Fruit fly (Drosophila melanogaster) whole organism, wandering third instar larva: ENCODE measurements around the gene CG14717.
A peak's percentile ranks its signal among the peaks of the same experiment; 100 is the strongest.

Experiments used
- Abd-B ChIP-seq: fragments of >200 bp; optimal IDR thresholded peaks from 2 replicates; lab custom pipeline; 2017; ENCODE audit warnings: missing biosample characterization, missing genetic modification characterization
- CG32264 ChIP-seq: fragments of 200-800 bp; sonication (Bioruptor generic); optimal IDR thresholded peaks from 2 replicates; lab custom pipeline; 2016; ENCODE audit warnings: missing biosample characterization, missing genetic modification characterization
- CG9705 ChIP-seq: fragments of 200-800 bp; sonication (Bioruptor generic); optimal IDR thresholded peaks from 2 replicates; lab custom pipeline; 2018; ENCODE audit warnings: missing biosample characterization, mild to moderate bottlenecking, missing genetic modification characterization
- CrebA ChIP-seq: fragments of 200-800 bp; sonication (Bioruptor generic); optimal IDR thresholded peaks from 2 replicates; lab custom pipeline; 2016; ENCODE audit warnings: missing biosample characterization, mild to moderate bottlenecking, missing genetic modification characterization, borderline replicate concordance
- Dfd ChIP-seq: fragments of >200 bp; optimal IDR thresholded peaks from 2 replicates; lab custom pipeline; 2017; ENCODE audit warnings: missing biosample characterization, missing genetic modification characterization
- Dif ChIP-seq: fragments of 200-275, 200-300 bp; sonication (Bioruptor generic); optimal IDR thresholded peaks from 2 replicates; lab custom pipeline; 2018; ENCODE audit warnings: missing biosample characterization, missing genetic modification characterization; ENCODE audit not compliant: partially characterized antibody
- GATAd ChIP-seq: sonication (Bioruptor generic); optimal IDR thresholded peaks from 2 replicates; lab custom pipeline; 2016; ENCODE audit warnings: missing biosample characterization, missing genetic modification characterization
- HLH106 ChIP-seq: fragments of 200-800 bp; optimal IDR thresholded peaks from 3 replicates; lab custom pipeline; 2019; ENCODE audit warnings: missing biosample characterization, mild to moderate bottlenecking, missing genetic modification characterization, moderate library complexity
- Hnf4 ChIP-seq: fragments of 200-800 bp; sonication (Bioruptor generic); optimal IDR thresholded peaks from 2 replicates; lab custom pipeline; 2016; ENCODE audit warnings: missing biosample characterization, mild to moderate bottlenecking, missing genetic modification characterization
- Hr78 ChIP-seq: fragments of >200 bp; optimal IDR thresholded peaks from 2 replicates; lab custom pipeline; 2017; ENCODE audit warnings: missing biosample characterization, missing genetic modification characterization
- Hr83 ChIP-seq: fragments of 200-300 bp; sonication (Bioruptor generic); optimal IDR thresholded peaks from 2 replicates; lab custom pipeline; 2016; ENCODE audit warnings: missing biosample characterization, mild to moderate bottlenecking, missing genetic modification characterization, moderate library complexity; ENCODE audit not compliant: poor library complexity, severe bottlenecking
- Jra ChIP-seq: sonication (Bioruptor generic); optimal IDR thresholded peaks from 2 replicates; lab custom pipeline; 2016; ENCODE audit warnings: missing biosample characterization, missing genetic modification characterization
- Mio ChIP-seq: sonication (Bioruptor generic); optimal IDR thresholded peaks from 2 replicates; lab custom pipeline; 2016; ENCODE audit warnings: missing biosample characterization, missing genetic modification characterization
- Myc ChIP-seq: fragments of >200 bp; optimal IDR thresholded peaks from 2 replicates; lab custom pipeline; 2017
- N ChIP-seq: fragments of >200 bp; optimal IDR thresholded peaks from 2 replicates; lab custom pipeline; 2018; ENCODE audit warnings: missing biosample characterization, missing external identifiers, missing genetic modification characterization
- OdsH ChIP-seq: fragments of 200-800 bp; sonication (Bioruptor generic); optimal IDR thresholded peaks from 2 replicates; lab custom pipeline; 2016; ENCODE audit warnings: missing biosample characterization, mild to moderate bottlenecking, missing genetic modification characterization
- Rel ChIP-seq, 2 experiments: fragments of 200-800 bp; sonication (Bioruptor generic) in 1 of 2; optimal IDR thresholded peaks; 2 replicates in 1 of 2; 3 replicates in 1 of 2; lab custom pipeline; 2016 to 2019; ENCODE audit warnings: mild to moderate bottlenecking in 2 of 2, missing biosample characterization in 2 of 2, missing genetic modification characterization in 2 of 2, moderate library complexity in 1 of 2
- Sp1 ChIP-seq: fragments of 200-800 bp; sonication (Bioruptor generic); optimal IDR thresholded peaks from 3 replicates; lab custom pipeline; 2019; ENCODE audit warnings: missing biosample characterization, mild to moderate bottlenecking, missing genetic modification characterization, moderate library complexity
- Vsx2 ChIP-seq: fragments of 200-300, 225-300 bp; sonication (Bioruptor generic); optimal IDR thresholded peaks from 2 replicates; lab custom pipeline; 2018; ENCODE audit warnings: missing biosample characterization, missing genetic modification characterization; ENCODE audit not compliant: partially characterized antibody
- br ChIP-seq: fragments of 200-800 bp; sonication (Bioruptor generic); optimal IDR thresholded peaks from 2 replicates; lab custom pipeline; 2016; ENCODE audit warnings: missing biosample characterization, missing genetic modification characterization
- brk ChIP-seq: fragments of 200-800 bp; sonication (Bioruptor generic); optimal IDR thresholded peaks from 2 replicates; lab custom pipeline; 2016; ENCODE audit warnings: missing biosample characterization, mild to moderate bottlenecking, missing genetic modification characterization
- dl ChIP-seq, 2 experiments: fragments of 175-275, 200-275 bp in 1 of 2; fragments of 200-275 bp in 1 of 2; sonication (Bioruptor generic); optimal IDR thresholded peaks; lab custom pipeline; 2018; ENCODE audit warnings: mild to moderate bottlenecking in 2 of 2, missing biosample characterization in 2 of 2, missing genetic modification characterization in 2 of 2, moderate library complexity in 2 of 2; ENCODE audit not compliant: partially characterized antibody in 2 of 2, insufficient read depth in 1 of 2
- dmrt93B ChIP-seq: fragments of 200-800 bp; sonication (Bioruptor generic); optimal IDR thresholded peaks from 2 replicates; lab custom pipeline; 2018; ENCODE audit warnings: missing biosample characterization, mild to moderate bottlenecking, missing genetic modification characterization
- dsf ChIP-seq: sonication (Bioruptor generic); optimal IDR thresholded peaks from 2 replicates; lab custom pipeline; 2016; ENCODE audit warnings: missing biosample characterization, missing genetic modification characterization, borderline replicate concordance
- ey ChIP-seq: fragments of 200-800 bp; sonication (Bioruptor generic); optimal IDR thresholded peaks from 2 replicates; lab custom pipeline; 2016; ENCODE audit warnings: missing biosample characterization, missing genetic modification characterization
- foxo ChIP-seq, 2 experiments: fragments of 200-800 bp; sonication (Bioruptor generic); optimal IDR thresholded peaks; 2 replicates in 1 of 2; 3 replicates in 1 of 2; lab custom pipeline; 2016 to 2017; ENCODE audit warnings: missing biosample characterization in 2 of 2, missing genetic modification characterization in 2 of 2
- fru ChIP-seq: fragments of 200-800 bp; sonication (Bioruptor generic); optimal IDR thresholded peaks from 3 replicates; lab custom pipeline; 2016; ENCODE audit warnings: missing biosample characterization, mild to moderate bottlenecking, missing genetic modification characterization
- h ChIP-seq: fragments of 200-800 bp; sonication (Bioruptor generic); optimal IDR thresholded peaks from 3 replicates; lab custom pipeline; 2016; ENCODE audit warnings: missing biosample characterization, mild to moderate bottlenecking, missing genetic modification characterization
- jim ChIP-seq: fragments of 175-275, 200-325 bp; sonication (Bioruptor generic); optimal IDR thresholded peaks from 2 replicates; lab custom pipeline; 2016; ENCODE audit warnings: missing biosample characterization, mild to moderate bottlenecking, missing genetic modification characterization
- lola ChIP-seq: fragments of >200 bp; optimal IDR thresholded peaks from 2 replicates; lab custom pipeline; 2017; ENCODE audit warnings: missing biosample characterization, missing genetic modification characterization
- pan ChIP-seq: fragments of >200 bp; optimal IDR thresholded peaks from 2 replicates; lab custom pipeline; 2017
- psq ChIP-seq: fragments of 200-800 bp; sonication (Bioruptor generic); optimal IDR thresholded peaks from 3 replicates; lab custom pipeline; 2017; ENCODE audit warnings: missing biosample characterization, mild to moderate bottlenecking, missing genetic modification characterization, moderate library complexity
- rgr ChIP-seq: fragments of 200-800 bp; sonication (Bioruptor generic); optimal IDR thresholded peaks from 3 replicates; lab custom pipeline; 2016; ENCODE audit warnings: missing biosample characterization, mild to moderate bottlenecking, missing genetic modification characterization
- sage ChIP-seq: fragments of 200-800 bp; sonication (Bioruptor generic); optimal IDR thresholded peaks from 2 replicates; lab custom pipeline; 2016; ENCODE audit warnings: missing biosample characterization, mild to moderate bottlenecking, missing genetic modification characterization
- sv ChIP-seq: fragments of 200-800 bp; sonication (Bioruptor generic); optimal IDR thresholded peaks from 3 replicates; lab custom pipeline; 2016; ENCODE audit warnings: missing biosample characterization, missing genetic modification characterization
- tai ChIP-seq: sonication (Bioruptor generic); optimal IDR thresholded peaks from 2 replicates; lab custom pipeline; 2016; ENCODE audit warnings: missing biosample characterization, missing genetic modification characterization
- usp ChIP-seq: fragments of >200 bp; optimal IDR thresholded peaks from 2 replicates; lab custom pipeline; 2017; ENCODE audit warnings: missing biosample characterization, missing genetic modification characterization
- woc ChIP-seq: sonication (Bioruptor generic); optimal IDR thresholded peaks from 2 replicates; lab custom pipeline; 2016; ENCODE audit warnings: missing biosample characterization, mild to moderate bottlenecking, missing genetic modification characterization

The CG14717 gene

DNA sequence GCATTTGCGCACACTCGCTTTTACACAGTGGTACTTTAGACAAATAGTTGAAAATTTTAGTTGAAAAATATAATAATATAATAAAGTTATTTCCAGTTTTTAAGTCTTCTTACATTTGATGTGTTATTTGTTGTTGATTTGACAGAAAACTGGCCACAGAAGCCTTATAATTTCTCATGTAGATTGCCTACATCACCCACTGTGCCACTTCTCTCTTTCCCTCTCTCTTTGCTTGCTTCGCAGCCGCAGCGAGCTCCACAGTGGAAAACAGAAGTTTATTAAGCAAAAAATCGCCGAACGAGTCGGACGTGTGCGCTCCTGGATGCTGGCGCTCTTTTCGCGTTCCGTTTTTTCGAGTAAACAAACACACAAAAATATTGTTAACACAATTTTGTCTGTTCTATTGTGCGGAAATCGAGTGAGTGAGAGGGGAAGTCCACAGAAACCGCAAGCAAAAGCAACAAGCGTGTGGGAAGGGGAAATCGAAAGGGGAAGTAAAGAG lies 40.4 kb upstream of the CG14717 start, which contains the start of gene CG42327:
Gene CG42327, plus strand, starts transcription at position 277 of the 502 bp plus-strand sequence.
- TF ChIP-seq br (peak; percentile 86), Hr78 (GFP tag; lab: Kevin White, UChicago) (no peak), jim (GFP tag; lab: Kevin White, UChicago) (no peak), HLH106 (tag; lab: Kevin White, UChicago) (peak; percentile 87), Abd-B (GFP tag; lab: Kevin White, UChicago) (no peak), dmrt93B (GFP tag; lab: Kevin White, UChicago) (peak; percentile 75), dsf (GFP tag; lab: Kevin White, UChicago) (peak; percentile 60), usp (no peak), tai (GFP tag; lab: Kevin White, UChicago) (peak; percentile 84), Sp1 (GFP tag; lab: Kevin White, UChicago) (peak; percentile 86), h (GFP tag; lab: Kevin White, UChicago) (peak; percentile 95), Hr83 (GFP tag; lab: Kevin White, UChicago) (peak; percentile 49), fru (GFP tag; lab: Kevin White, UChicago) (peak; percentile 92), Vsx2 (GFP tag; lab: Kevin White, UChicago) (no peak), ey (peak; percentile 87), GATAd (GFP tag; lab: Kevin White, UChicago) (peak; percentile 70), lola (GFP tag; lab: Kevin White, UChicago) (no peak), Mio (GFP tag; lab: Kevin White, UChicago) (no peak), rgr (GFP tag; lab: Kevin White, UChicago) (peak; percentile 96), psq (GFP tag; lab: Kevin White, UChicago) (peak; percentile 89), Jra (peak; percentile 27), Hnf4 (peak; percentile 86), foxo (GFP tag; optimal IDR thresholded peaks at IDR 0.05; lab: Kevin White, UChicago) (peak in 1 of 2 experiments; percentile 95), woc (GFP tag; lab: Kevin White, UChicago) (peak; percentile 87), sv (peak; percentile 89), CG32264 (GFP tag; lab: Kevin White, UChicago) (peak; percentile 71), N (GFP tag; lab: Kevin White, UChicago) (no peak), CrebA (peak; percentile 59), sage (GFP tag; lab: Kevin White, UChicago) (peak; percentile 91), dl (GFP tag; optimal IDR thresholded peaks at IDR 0.05; lab: Kevin White, UChicago; ENCODE audit: insufficient read depth in 1 of 2, partially characterized antibody in 2 of 2) (peak in 1 of 2 experiments; percentile 30), pan (lab: Kevin White, UChicago) (no peak), brk (GFP tag; lab: Kevin White, UChicago) (peak; percentile 96), OdsH (GFP tag; lab: Kevin White, UChicago) (peak; percentile 94), Dfd (GFP tag; lab: Kevin White, UChicago) (no peak), Dif (no peak), CG9705 (GFP tag; lab: Kevin White, UChicago) (peak; percentile 54), Rel (GFP tag; optimal IDR thresholded peaks at IDR 0.05; lab: Kevin White, UChicago) (peak; percentile 88), Rel (tag; optimal IDR thresholded peaks at IDR 0.05; lab: Kevin White, UChicago) (peak; percentile 94), Myc (lab: Kevin White, UChicago) (no peak)

- TF ChIP-seq Myc (lab: Kevin White, UChicago) (no peak), CG32264 (GFP tag; lab: Kevin White, UChicago) (peak; percentile 97), jim (GFP tag; lab: Kevin White, UChicago) (peak; percentile 58), lola (GFP tag; lab: Kevin White, UChicago) (no peak), psq (GFP tag; lab: Kevin White, UChicago) (peak; percentile 94), Sp1 (GFP tag; lab: Kevin White, UChicago) (peak; percentile 97), OdsH (GFP tag; lab: Kevin White, UChicago) (peak; percentile 99), usp (no peak), ey (peak; percentile 99), dl (GFP tag; optimal IDR thresholded peaks at IDR 0.05; lab: Kevin White, UChicago; ENCODE audit: insufficient read depth in 1 of 2, partially characterized antibody in 2 of 2) (no peak), br (peak; percentile 99), CG9705 (GFP tag; lab: Kevin White, UChicago) (peak; percentile 69), Dif (peak; percentile 22), Abd-B (GFP tag; lab: Kevin White, UChicago) (no peak), Vsx2 (GFP tag; lab: Kevin White, UChicago) (no peak), Mio (GFP tag; lab: Kevin White, UChicago) (peak; percentile 86), pan (lab: Kevin White, UChicago) (no peak), Dfd (GFP tag; lab: Kevin White, UChicago) (no peak), dsf (GFP tag; lab: Kevin White, UChicago) (peak; percentile 90), Hr78 (GFP tag; lab: Kevin White, UChicago) (no peak), dmrt93B (GFP tag; lab: Kevin White, UChicago) (peak; percentile 95), tai (GFP tag; lab: Kevin White, UChicago) (peak; percentile 95), N (GFP tag; lab: Kevin White, UChicago) (no peak), sv (peak; percentile 93), foxo (GFP tag; optimal IDR thresholded peaks at IDR 0.05; lab: Kevin White, UChicago) (peak; percentile 97 to 99), CrebA (peak; percentile 94), h (GFP tag; lab: Kevin White, UChicago) (peak; percentile 99), woc (GFP tag; lab: Kevin White, UChicago) (peak; percentile 94), rgr (GFP tag; lab: Kevin White, UChicago) (peak; percentile 99), sage (GFP tag; lab: Kevin White, UChicago) (peak; percentile 98), fru (GFP tag; lab: Kevin White, UChicago) (peak; percentile 98), HLH106 (tag; lab: Kevin White, UChicago) (peak; percentile 97), GATAd (GFP tag; lab: Kevin White, UChicago) (peak; percentile 80), Hr83 (GFP tag; lab: Kevin White, UChicago) (peak; percentile 94), Rel (GFP tag; optimal IDR thresholded peaks at IDR 0.05; lab: Kevin White, UChicago) (peak; percentile 96), Rel (tag; optimal IDR thresholded peaks at IDR 0.05; lab: Kevin White, UChicago) (peak; percentile 30), Hnf4 (peak; percentile 98), brk (GFP tag; lab: Kevin White, UChicago) (peak; percentile 97), Jra (peak; percentile 92)
These were observed 39.6 kb upstream of the CG14717 start for dm6 chr3R:11656614-11657216.
